Worm (Caenorhabditis elegans) whole organism, dauer: Measurements from ENCODE around the gene Y75B8A.18.

Experiments
- unc-62 ChIP-seq: sonication (generic microtip); optimal IDR thresholded peaks from 2 replicates; lab custom pipeline; 2017; ENCODE audit warnings: missing biosample characterization, missing genetic modification reagents, missing genetic modification characterization

Y75B8A.18 gene

ce11 chrIII:12226089-12226682, at the start of gene Y75B8A.18, which contains the start of gene Y75B8A.19:
Y75B8A.18 (minus strand) TSS chrIII:12226230.
Y75B8A.19 (plus strand) TSS chrIII:12226632.
- TF ChIP-seq unc-62 (GFP tag; lab: Kevin White, UChicago) = no peak

ce11 chrIII:12273598-12274090, 47.6 kb upstream of the Y75B8A.18 start, which contains the start of the genes Y75B8A.24 and Y75B8A.25:
Y75B8A.24 (minus strand) TSS chrIII:12273752.
Y75B8A.25 (plus strand) TSS chrIII:12274040.
- no peak for TF ChIP-seq unc-62 (GFP tag; lab: Kevin White, UChicago)

ce11 chrIII:12270391-12270790, 44.4 kb upstream of the Y75B8A.18 start:
- TF ChIP-seq unc-62 (GFP tag; lab: Kevin White, UChicago) = no peak

ce11 chrIII:12269807-12270206, 43.8 kb upstream of the Y75B8A.18 start:
- no peak for TF ChIP-seq unc-62 (GFP tag; lab: Kevin White, UChicago)

ce11 chrIII:12260413-12260812, 34.4 kb upstream of the Y75B8A.18 start:
- no peak for TF ChIP-seq unc-62 (GFP tag; lab: Kevin White, UChicago)

- TF ChIP-seq unc-62 (GFP tag; lab: Kevin White, UChicago) = no peak
Measured at ce11 chrIII:12259793-12260192, 33.8 kb upstream of the Y75B8A.18 start.

- no peak for TF ChIP-seq unc-62 (GFP tag; lab: Kevin White, UChicago)
Measured at ce11 chrIII:12253342-12253741, 27.3 kb upstream of the Y75B8A.18 start.

ce11 chrIII:12251178-12251577, 25.1 kb upstream of the Y75B8A.18 start:
- TF ChIP-seq unc-62 (GFP tag; lab: Kevin White, UChicago) = no peak

- TF ChIP-seq unc-62 (GFP tag; lab: Kevin White, UChicago) = no peak
Measured at ce11 chrIII:12250114-12250792, 24.2 kb upstream of the Y75B8A.18 start, which contains the start of the genes tim-1 and Y75B8A.23. tim-1 (minus strand) TSS chrIII:12250164. Y75B8A.23 (plus strand) TSS chrIII:12250660.

ce11 chrIII:12247329-12247728, 21.3 kb upstream of the Y75B8A.18 start:
- TF ChIP-seq unc-62 (GFP tag; lab: Kevin White, UChicago) = no peak

- TF ChIP-seq unc-62 (GFP tag; lab: Kevin White, UChicago) = no peak
Measured at ce11 chrIII:12245570-12245969, 19.5 kb upstream of the Y75B8A.18 start.

ce11 chrIII:12235914-12236313, 9.9 kb upstream of the Y75B8A.18 start, which contains the start of the genes grl-15 and fbxa-89:
grl-15 (minus strand) TSS chrIII:12236014.
fbxa-89 (plus strand) TSS chrIII:12236184.
- no peak for TF ChIP-seq unc-62 (GFP tag; lab: Kevin White, UChicago)

ce11 chrIII:12235359-12235758, 9.3 kb upstream of the Y75B8A.18 start:
- no peak for TF ChIP-seq unc-62 (GFP tag; lab: Kevin White, UChicago)

ce11 chrIII:12233493-12233892, 7.5 kb upstream of the Y75B8A.18 start:
- no peak for TF ChIP-seq unc-62 (GFP tag; lab: Kevin White, UChicago)

ce11 chrIII:12231539-12231938, 5.5 kb upstream of the Y75B8A.18 start:
- no peak for TF ChIP-seq unc-62 (GFP tag; lab: Kevin White, UChicago)

ce11 chrIII:12230195-12230594, 4.2 kb upstream of the Y75B8A.18 start:
- TF ChIP-seq unc-62 (GFP tag; lab: Kevin White, UChicago) = no peak
